Fruit fly (Drosophila melanogaster): ENCODE results near the gene CG18088.

DNA sequence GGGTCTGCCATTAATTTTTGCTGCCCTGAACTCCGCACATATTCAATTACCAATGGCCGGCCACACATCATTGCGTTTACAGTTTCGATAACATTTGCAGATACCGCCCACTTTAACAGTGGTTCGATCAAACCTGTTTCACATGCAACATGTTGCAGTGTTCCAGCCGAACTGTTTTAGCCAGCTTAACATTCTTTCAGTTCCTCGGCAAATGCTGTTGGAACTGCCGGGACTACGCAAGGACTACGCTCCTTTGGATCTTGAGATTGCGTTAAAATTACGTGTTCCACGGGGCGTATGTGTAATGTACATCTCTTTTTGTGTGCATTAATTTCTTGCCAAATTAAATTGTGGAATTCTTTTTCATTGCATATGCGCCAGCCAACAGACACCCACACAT, 52.1 kb downstream of the CG18088 start:
- TF ChIP-seq Doc3 (GFP tag; IDR thresholded peaks at IDR 0.05; ENCODE audit: partially characterized antibody) (no peak), PHDP (tag; optimal IDR thresholded peaks at IDR 0.05) (no peak), nom (GFP tag; optimal IDR thresholded peaks at IDR 0.05) (no peak), fru (optimal IDR thresholded peaks at IDR 0.05) (no peak), CG11093 (GFP tag; IDR thresholded peaks at IDR 0.05) (no peak), croc (GFP tag; conservative IDR thresholded peaks at IDR 0.05) (no peak), CG10565 (GFP tag; optimal IDR thresholded peaks at IDR 0.05) (no peak), onecut (GFP tag; IDR thresholded peaks at IDR 0.05) (no peak), Sin3A (optimal IDR thresholded peaks at IDR 0.05) (no peak), CG1024 (GFP tag; IDR thresholded peaks at IDR 0.05) (no peak), CG15011 (GFP tag; optimal IDR thresholded peaks at IDR 0.05) (no peak), gcm (GFP tag; optimal IDR thresholded peaks at IDR 0.05) (no peak)

All from whole organism, embryonic.